Worm (Caenorhabditis elegans): Measurements from ENCODE around the gene srlf-31.

Gene srlf-31

DNA sequence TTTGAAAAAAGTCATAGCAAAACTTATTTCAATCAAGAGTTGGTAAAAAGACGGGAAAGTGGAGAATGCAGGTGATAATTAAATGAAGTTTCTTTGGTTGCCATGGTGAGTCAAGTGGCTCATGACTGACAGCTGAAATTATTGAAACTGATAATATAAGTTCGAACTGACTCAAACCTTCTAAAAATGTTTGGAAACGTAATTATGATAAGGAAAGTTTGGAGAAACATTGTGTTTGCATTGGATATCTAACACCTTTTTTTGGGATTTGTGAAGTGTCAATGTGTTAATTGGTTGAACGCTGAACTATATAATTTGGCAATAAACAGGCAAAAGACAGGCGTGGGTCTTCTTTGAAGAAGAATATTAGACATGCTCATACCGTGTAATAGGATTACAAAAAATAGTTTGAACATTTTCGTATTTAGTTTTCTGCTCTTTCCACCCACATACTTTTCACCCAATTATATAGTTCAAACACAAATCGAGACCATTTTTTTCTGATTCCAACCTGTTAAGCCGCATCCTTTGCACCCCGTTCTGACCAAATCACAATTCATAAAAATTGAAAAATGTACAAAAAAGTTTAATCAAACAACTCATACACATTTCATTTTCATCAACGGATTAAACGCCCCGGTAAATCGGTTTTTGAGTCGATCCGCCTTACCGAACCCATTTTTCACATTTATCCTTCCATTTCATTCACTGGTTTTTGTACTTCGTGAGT lies 2.5 kb upstream of the srlf-31 start, which contains the start of the genes srlf-33 and srlf-32:
Gene srlf-33 (minus strand): TSS at position 101 of the 730 bp plus-strand sequence.
Gene srlf-32 (plus strand): TSS at position 680 of the 730 bp plus-strand sequence.
- TF ChIP-seq skn-1 (tag; optimal IDR thresholded peaks at IDR 0.05), result no peak
- no peak for TF ChIP-seq mdl-1 (tag; optimal IDR thresholded peaks at IDR 0.05)
- TF ChIP-seq fkh-10 (GFP tag; optimal IDR thresholded peaks at IDR 0.05), result no peak
- no peak for TF ChIP-seq egl-27 (tag; optimal IDR thresholded peaks at IDR 0.05)
- no peak for TF ChIP-seq jun-1 (tag; optimal IDR thresholded peaks at IDR 0.05)
- no peak for TF ChIP-seq egl-5 (tag; optimal IDR thresholded peaks at IDR 0.05)
- TF ChIP-seq nfya-1 (tag; optimal IDR thresholded peaks at IDR 0.05; ENCODE audit: insufficient read depth), result no peak
- TF ChIP-seq unc-39 (tag; optimal IDR thresholded peaks at IDR 0.05), result no peak
- no peak for TF ChIP-seq ceh-9 (tag; optimal IDR thresholded peaks at IDR 0.05)

DNA sequence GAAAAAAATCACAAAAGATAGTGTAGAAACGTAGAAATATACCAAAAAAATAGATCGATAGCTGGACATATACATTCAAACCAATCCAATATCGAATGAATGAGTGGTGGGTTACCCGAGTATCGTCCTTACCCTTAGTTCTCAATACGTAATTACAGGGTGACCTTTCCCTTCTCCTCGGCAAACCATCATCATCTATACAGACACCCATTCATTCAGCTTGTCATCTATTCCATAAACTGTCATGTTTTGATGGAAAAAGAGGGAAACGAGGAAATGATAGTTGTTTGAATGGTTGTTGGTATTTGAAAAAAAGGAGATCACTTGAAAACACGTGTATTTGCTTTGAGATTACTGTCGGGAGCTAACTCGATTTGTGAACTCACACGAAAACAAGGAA lies 1.1 kb upstream of the srlf-31 start:
- TF ChIP-seq ZK546.5 (tag; optimal IDR thresholded peaks at IDR 0.05) (no peak), pha-4 (tag; optimal IDR thresholded peaks at IDR 0.05) (no peak), ceh-9 (tag; optimal IDR thresholded peaks at IDR 0.05) (no peak), unc-62 (GFP tag; optimal IDR thresholded peaks at IDR 0.05) (no peak), lsy-12 (tag; optimal IDR thresholded peaks at IDR 0.05) (no peak), eor-1 (tag; optimal IDR thresholded peaks at IDR 0.05) (no peak), ceh-16 (tag; optimal IDR thresholded peaks at IDR 0.05) (no peak), zag-1 (tag; optimal IDR thresholded peaks at IDR 0.05) (no peak), ztf-11 (tag; optimal IDR thresholded peaks at IDR 0.05) (no peak), nhr-28 (tag; optimal IDR thresholded peaks at IDR 0.05) (no peak), snpc-4 (tag; optimal IDR thresholded peaks at IDR 0.05) (no peak), hmg-11 (tag; optimal IDR thresholded peaks at IDR 0.05) (no peak), fkh-2 (tag; optimal IDR thresholded peaks at IDR 0.05) (no peak), nhr-25 (tag; optimal IDR thresholded peaks at IDR 0.05) (no peak), nhr-76 (tag; optimal IDR thresholded peaks at IDR 0.05) (no peak), egl-5 (tag; optimal IDR thresholded peaks at IDR 0.05) (no peak), aly-2 (tag; optimal IDR thresholded peaks at IDR 0.05) (no peak), mml-1 (tag; optimal IDR thresholded peaks at IDR 0.05) (no peak), nhr-12 (tag; optimal IDR thresholded peaks at IDR 0.05) (no peak)

DNA sequence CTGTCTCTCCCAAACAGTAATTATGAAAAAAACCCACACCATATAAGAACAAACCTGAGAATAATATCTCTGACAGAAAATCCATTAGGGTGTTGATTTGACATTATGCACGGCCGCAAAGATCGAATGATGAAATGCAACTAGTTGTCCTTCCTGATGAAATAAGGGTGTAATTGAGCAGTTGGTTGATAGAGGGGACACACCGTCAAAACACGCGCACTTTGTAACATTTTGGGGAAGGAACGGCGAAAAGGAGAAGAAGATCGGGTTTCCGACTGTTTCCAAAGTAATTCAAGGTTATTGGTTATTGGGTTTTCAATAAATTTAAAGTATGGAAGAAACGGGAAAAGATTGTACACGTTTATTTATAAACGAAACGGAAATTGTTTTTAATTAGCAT lies 963 bp downstream of the srlf-31 start, which contains the start of gene ZK822.1:
Gene ZK822.1 (minus strand): TSS at position 121 of the 400 bp plus-strand sequence.
- TF ChIP-seq nhr-12 (tag; optimal IDR thresholded peaks at IDR 0.05) (no peak), ceh-28 (tag; optimal IDR thresholded peaks at IDR 0.05) (no peak), aly-2 (tag; optimal IDR thresholded peaks at IDR 0.05) (no peak), nhr-67 (tag; optimal IDR thresholded peaks at IDR 0.05) (no peak), sea-2 (GFP tag; optimal IDR thresholded peaks at IDR 0.05) (no peak), elt-1 (tag; optimal IDR thresholded peaks at IDR 0.05) (no peak), nhr-25 (tag; optimal IDR thresholded peaks at IDR 0.05) (no peak), nhr-11 (tag; optimal IDR thresholded peaks at IDR 0.05) (no peak), jun-1 (tag; optimal IDR thresholded peaks at IDR 0.05) (no peak), elt-3 (tag; optimal IDR thresholded peaks at IDR 0.05) (no peak)

DNA sequence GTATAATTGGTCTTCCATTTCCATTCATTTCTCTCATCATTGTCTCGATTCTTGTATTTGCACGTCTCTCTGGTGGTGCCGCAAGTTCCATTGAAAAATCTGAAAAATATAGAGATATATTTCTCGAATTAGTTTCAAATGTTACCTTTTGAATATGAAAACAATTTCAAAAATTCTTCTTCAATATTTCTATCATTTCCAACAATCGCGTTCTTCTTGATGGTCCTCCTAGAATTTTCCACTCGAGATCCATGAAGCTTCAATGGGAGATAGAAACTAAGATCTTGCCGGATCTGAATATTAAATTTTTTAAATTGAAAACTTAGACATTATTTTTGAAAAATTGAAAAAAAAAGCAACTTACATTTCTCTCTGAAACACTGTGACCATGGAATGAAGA lies 3.9 kb downstream of the srlf-31 start:
- no peak for TF ChIP-seq daf-12 (tag; optimal IDR thresholded peaks at IDR 0.05)
- no peak for TF ChIP-seq eor-1 (tag; optimal IDR thresholded peaks at IDR 0.05)
- TF ChIP-seq lin-15B (tag; optimal IDR thresholded peaks at IDR 0.05), result no peak
- TF ChIP-seq elt-3 (tag; optimal IDR thresholded peaks at IDR 0.05), result no peak
- no peak for TF ChIP-seq elt-2 (tag; optimal IDR thresholded peaks at IDR 0.05)
- TF ChIP-seq fkh-10 (GFP tag; optimal IDR thresholded peaks at IDR 0.05), result no peak
- no peak for TF ChIP-seq zag-1 (tag; optimal IDR thresholded peaks at IDR 0.05)
- no peak for TF ChIP-seq egl-5 (tag; optimal IDR thresholded peaks at IDR 0.05)
- TF ChIP-seq skn-1 (tag; optimal IDR thresholded peaks at IDR 0.05), result no peak
- no peak for TF ChIP-seq lin-39 (tag; optimal IDR thresholded peaks at IDR 0.05)
- no peak for TF ChIP-seq ztf-11 (tag; optimal IDR thresholded peaks at IDR 0.05)
- no peak for TF ChIP-seq nhr-28 (tag; optimal IDR thresholded peaks at IDR 0.05)
- no peak for TF ChIP-seq unc-39 (tag; optimal IDR thresholded peaks at IDR 0.05)
- TF ChIP-seq snpc-4 (tag; optimal IDR thresholded peaks at IDR 0.05), result no peak
